Worm (Caenorhabditis elegans) whole organism, midembryonic: Measurements from ENCODE around the gene sdz-13.

Experiments
- T22C8.4 ChIP-seq: fragments of 200-800 bp; sonication (Bioruptor generic); IDR thresholded peaks from 2 replicates; pipeline ENCODE4 v1.3.6; 2022; ENCODE audit warnings: missing genetic modification characterization, missing compliant biosample characterization
- cog-1 ChIP-seq: sonication (generic microtip); optimal IDR thresholded peaks from 2 replicates; lab custom pipeline; 2016; ENCODE audit warnings: missing genetic modification characterization, missing compliant biosample characterization
- flt-1 ChIP-seq: fragments of 200-800 bp; sonication (Bioruptor generic); IDR thresholded peaks from 2 replicates; pipeline ENCODE4 v1.3.6; 2022; ENCODE audit warnings: missing genetic modification characterization, missing compliant biosample characterization
- klf-2 ChIP-seq: fragments of 200-800 bp; sonication (Bioruptor generic); conservative IDR thresholded peaks from 2 replicates; pipeline ENCODE4 v1.3.6; 2022; ENCODE audit warnings: missing genetic modification reagents, missing genetic modification characterization, missing compliant biosample characterization
- med-1 ChIP-seq: sonication (generic microtip); optimal IDR thresholded peaks from 2 replicates; lab custom pipeline; 2017; ENCODE audit warnings: missing genetic modification characterization, mild to moderate bottlenecking, missing compliant biosample characterization, antibody characterized with exemption, missing genetic modification reagents; ENCODE audit not compliant: insufficient read depth
- ref-1 ChIP-seq: fragments of 200-800 bp; sonication (Bioruptor generic); conservative IDR thresholded peaks from 2 replicates; pipeline ENCODE4 v1.3.6; 2022; ENCODE audit warnings: missing genetic modification reagents, missing genetic modification characterization, missing compliant biosample characterization
- tab-1 ChIP-seq: fragments of 200-800 bp; sonication (Bioruptor generic); IDR thresholded peaks from 2 replicates; pipeline ENCODE4 v1.3.6; 2022; ENCODE audit warnings: missing genetic modification characterization, missing compliant biosample characterization
- ztf-23 ChIP-seq: fragments of 200-800 bp; sonication (Bioruptor generic); IDR thresholded peaks from 2 replicates; pipeline ENCODE4 v1.3.6; 2022; ENCODE audit warnings: missing genetic modification reagents, missing genetic modification characterization, missing compliant biosample characterization
- ztf-29 ChIP-seq: fragments of 200-800 bp; sonication (Bioruptor generic); IDR thresholded peaks from 2 replicates; pipeline ENCODE4 v1.3.6; 2022; ENCODE audit warnings: missing genetic modification reagents, missing genetic modification characterization, missing compliant biosample characterization

sdz-13 gene

DNA sequence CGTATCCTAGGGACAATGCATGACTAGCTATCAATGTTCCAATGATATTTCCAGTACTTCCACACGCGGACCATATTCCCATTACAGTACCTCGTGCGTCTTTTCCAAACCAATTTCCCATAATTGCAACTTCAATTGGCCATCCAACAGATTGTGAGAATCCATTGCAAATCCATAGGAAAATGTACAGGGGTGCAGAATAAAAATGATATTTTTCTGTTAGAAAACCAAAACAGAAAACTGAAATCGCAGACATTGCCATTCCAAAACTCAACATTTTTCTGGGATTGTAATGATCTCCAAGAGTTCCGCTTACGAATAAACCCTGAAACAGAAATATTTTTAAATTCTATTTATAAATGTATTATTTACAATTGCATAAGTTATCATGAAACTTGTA is 28.3 kb downstream of the sdz-13 start:
- TF ChIP-seq med-1 (GFP tag; lab: Kevin White, UChicago): no peak

DNA sequence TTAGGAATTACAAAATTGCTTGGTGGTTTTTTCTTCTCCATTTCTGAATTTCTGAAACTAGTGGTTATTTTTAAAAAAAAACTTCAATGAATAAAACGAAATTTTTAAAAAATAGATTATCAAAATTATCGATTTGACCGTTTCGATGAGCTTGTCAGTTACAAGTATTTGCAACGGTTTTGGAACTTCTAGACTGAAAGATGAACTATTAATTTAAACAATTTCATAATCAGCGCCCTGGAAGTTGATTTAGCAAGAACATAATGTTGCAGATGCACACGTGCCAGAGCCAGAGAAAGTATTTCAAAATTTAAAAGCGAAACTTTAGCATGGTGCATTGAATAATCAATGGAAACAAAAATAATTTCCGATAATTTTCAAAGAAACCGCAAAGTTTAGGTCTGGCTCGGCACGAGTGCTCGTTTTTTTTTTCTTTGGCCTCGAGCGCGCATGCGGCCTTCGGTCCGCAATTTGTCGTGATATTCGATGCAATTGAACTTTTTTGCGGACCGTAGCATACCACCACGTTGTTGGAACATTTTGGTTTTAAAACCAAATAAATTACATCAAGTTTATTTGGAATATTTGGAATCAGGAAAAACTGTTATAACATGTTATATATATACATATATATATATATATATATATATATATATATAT is 36.6 kb downstream of the sdz-13 start, which contains the start of gene T11G6.5:
Gene T11G6.5 (minus strand): TSS at position 51 of the 660 bp plus-strand sequence.
- TF ChIP-seq cog-1 (tag; lab: Kevin White, UChicago) (no peak), T22C8.4 (GFP tag; lab: Robert Waterston, UW) (no peak), med-1 (GFP tag; lab: Kevin White, UChicago) (no peak), tab-1 (GFP tag; lab: Robert Waterston, UW) (no peak), flt-1 (no peak), ref-1 (GFP tag; lab: Robert Waterston, UW) (no peak), ztf-29 (no peak), ztf-23 (no peak), klf-2 (GFP tag; lab: Robert Waterston, UW) (no peak)

DNA sequence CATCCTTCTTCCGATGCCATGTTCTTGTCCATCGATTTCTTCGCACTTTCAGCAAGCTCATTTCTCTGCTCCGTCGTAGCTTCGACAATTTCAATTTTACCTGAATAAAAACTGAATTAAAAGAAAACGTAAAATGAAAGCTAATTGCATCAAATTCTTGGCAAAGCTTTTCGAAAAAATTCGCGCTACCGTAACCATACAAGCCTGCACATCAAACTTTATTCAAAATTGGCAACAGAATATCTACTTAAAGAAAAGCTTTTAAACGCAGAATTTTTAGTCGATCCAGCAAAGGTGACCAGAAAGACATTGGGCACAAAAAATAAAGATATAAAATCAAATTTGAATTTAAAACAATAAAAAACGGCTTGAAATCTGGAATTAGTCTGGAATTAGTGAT is 37.2 kb downstream of the sdz-13 start:
- TF ChIP-seq ztf-23: no peak
- TF ChIP-seq ztf-29: no peak
- no peak for TF ChIP-seq med-1 (GFP tag; lab: Kevin White, UChicago)
- TF ChIP-seq ref-1 (GFP tag; lab: Robert Waterston, UW): no peak
- no peak for TF ChIP-seq klf-2 (GFP tag; lab: Robert Waterston, UW)
- TF ChIP-seq T22C8.4 (GFP tag; lab: Robert Waterston, UW): no peak
- no peak for TF ChIP-seq tab-1 (GFP tag; lab: Robert Waterston, UW)
- no peak for TF ChIP-seq flt-1
- TF ChIP-seq cog-1 (tag; lab: Kevin White, UChicago): no peak

DNA sequence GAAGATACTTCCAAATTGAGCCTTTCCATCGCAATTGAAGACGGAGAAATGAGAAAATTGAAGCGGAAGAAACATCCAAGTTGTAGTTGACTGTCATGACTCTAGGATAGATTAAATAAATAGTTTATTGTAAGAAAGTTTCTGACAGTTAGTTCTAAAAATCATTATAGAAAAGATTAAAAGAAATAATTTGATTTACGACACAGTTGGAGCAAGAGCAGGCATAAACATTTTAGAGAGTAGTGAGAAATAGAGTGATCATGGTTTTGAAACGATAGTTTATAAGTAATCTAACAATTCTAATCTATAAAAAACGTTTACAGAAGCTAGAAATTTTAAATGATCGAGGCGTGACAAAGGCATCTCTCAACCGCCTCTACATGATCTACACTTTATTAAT is 47.3 kb downstream of the sdz-13 start, which contains the start of gene best-15:
Gene best-15 (minus strand): TSS at position 101 of the 400 bp plus-strand sequence.
- TF ChIP-seq T22C8.4 (GFP tag; lab: Robert Waterston, UW) (no peak), ztf-29 (no peak), klf-2 (GFP tag; lab: Robert Waterston, UW) (no peak), ztf-23 (no peak), cog-1 (tag; lab: Kevin White, UChicago) (no peak), ref-1 (GFP tag; lab: Robert Waterston, UW) (no peak), tab-1 (GFP tag; lab: Robert Waterston, UW) (no peak), med-1 (GFP tag; lab: Kevin White, UChicago) (no peak), flt-1 (no peak)

DNA sequence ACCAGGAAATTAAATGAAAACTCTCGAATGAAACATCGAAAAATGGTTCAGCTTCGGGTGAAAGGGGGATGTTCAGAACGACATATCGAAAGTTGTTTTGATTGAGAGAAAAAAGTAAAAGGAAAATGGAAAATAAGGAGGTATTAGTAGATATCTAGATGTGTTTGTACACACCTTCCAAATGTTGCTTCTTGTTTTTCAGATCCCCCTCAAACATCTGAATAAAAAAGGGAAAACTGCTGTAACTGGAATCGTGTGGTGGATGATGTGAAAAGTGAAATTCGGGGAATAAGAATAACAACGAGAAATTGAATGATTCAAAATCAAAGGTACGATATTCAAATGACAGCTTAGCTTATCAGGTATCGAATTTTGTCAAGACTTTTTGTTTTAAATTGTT is 51.4 kb downstream of the sdz-13 start, which contains the start of gene npax-3:
Gene npax-3 (minus strand): TSS at position 101 of the 400 bp plus-strand sequence.
- TF ChIP-seq ztf-23 (no peak), cog-1 (tag; lab: Kevin White, UChicago) (no peak), ref-1 (GFP tag; lab: Robert Waterston, UW) (no peak), klf-2 (GFP tag; lab: Robert Waterston, UW) (no peak)
